Worm (Caenorhabditis elegans): Measurements from ENCODE around the gene Y25C1A.14.
"Not testable (repeated sequence)": the region's sequence is repeated elsewhere in the genome, so short reads cannot be mapped to it uniquely, and the experiment has no call there.

- not testable (repeated sequence) for TF ChIP-seq nhr-77 (tag; optimal IDR thresholded peaks at IDR 0.05); egl-27 (tag; optimal IDR thresholded peaks at IDR 0.05); ama-1 (optimal IDR thresholded peaks at IDR 0.05); elt-3 (tag; optimal IDR thresholded peaks at IDR 0.05); lin-13 (GFP tag; optimal IDR thresholded peaks at IDR 0.05); crh-2 (tag; optimal IDR thresholded peaks at IDR 0.05); ztf-4 (tag; optimal IDR thresholded peaks at IDR 0.05); Y55F3AM.14 (GFP tag; optimal IDR thresholded peaks at IDR 0.05); zag-1 (tag; optimal IDR thresholded peaks at IDR 0.05); nhr-25 (tag; optimal IDR thresholded peaks at IDR 0.05); elt-1 (tag; optimal IDR thresholded peaks at IDR 0.05)
These were observed 46.1 kb upstream of the Y25C1A.14 start, which contains the start of gene sri-42 for ce11 chrII:3142855-3143254.
